Fruit fly (Drosophila melanogaster) whole organism, embryonic: ENCODE data around the gene NetB.

Experiments
- Awh ChIP-seq: fragments of 200-800 bp; sonication (Bioruptor generic); IDR thresholded peaks from 2 replicates; pipeline ENCODE4, ENCODE4 v1.3.6; 2022; ENCODE audit warnings: missing biosample characterization, missing genetic modification characterization
- B-H1 ChIP-seq: fragments of 200-800 bp; sonication (Bioruptor generic); IDR thresholded peaks from 3 replicates; pipeline ENCODE4 v1.3.6; 2022; ENCODE audit warnings: missing biosample characterization, missing genetic modification characterization
- CG10209 ChIP-seq: fragments of 200-800 bp; sonication (Bioruptor generic); optimal IDR thresholded peaks from 3 replicates; lab custom pipeline; 2017; ENCODE audit warnings: missing biosample characterization, mild to moderate bottlenecking, missing genetic modification characterization, missing genetic modification reagents
- CG11085 ChIP-seq: fragments of 200-800 bp; sonication (Bioruptor generic); IDR thresholded peaks from 2 replicates; pipeline ENCODE4 v1.3.6; 2022; ENCODE audit warnings: missing biosample characterization, missing genetic modification characterization
- CG11560 ChIP-seq: fragments of 200-800 bp; sonication (Bioruptor generic); IDR thresholded peaks from 3 replicates; pipeline ENCODE4 v1.3.6; 2022; ENCODE audit warnings: missing biosample characterization, missing genetic modification characterization
- CG12391 ChIP-seq: fragments of 200-800 bp; sonication (Bioruptor generic); optimal IDR thresholded peaks from 3 replicates; lab custom pipeline; 2018; ENCODE audit warnings: missing biosample characterization, mild to moderate bottlenecking, missing genetic modification characterization, moderate library complexity
- CG13296 ChIP-seq: fragments of 200-800 bp; sonication (Bioruptor generic); optimal IDR thresholded peaks from 3 replicates; lab custom pipeline; 2018; ENCODE audit warnings: missing biosample characterization, mild to moderate bottlenecking, missing genetic modification characterization
- CG14860 ChIP-seq: fragments of 200-800 bp; sonication (Bioruptor generic); IDR thresholded peaks from 3 replicates; pipeline ENCODE4 v1.3.6; 2022; ENCODE audit warnings: missing biosample characterization, missing genetic modification characterization; ENCODE audit not compliant: partially characterized antibody
- CG15479 ChIP-seq: fragments of 200-800 bp; sonication (Bioruptor generic); optimal IDR thresholded peaks from 3 replicates; lab custom pipeline; 2019; ENCODE audit warnings: missing biosample characterization, mild to moderate bottlenecking, missing genetic modification characterization, moderate library complexity
- CG1603 ChIP-seq: fragments of 200-800 bp; sonication (Bioruptor generic); optimal IDR thresholded peaks from 2 replicates; lab custom pipeline; 2019; ENCODE audit warnings: missing biosample characterization, mild to moderate bottlenecking, missing genetic modification characterization, moderate library complexity
- CG16863 ChIP-seq: fragments of 200-800 bp; sonication (Bioruptor generic); optimal IDR thresholded peaks from 3 replicates; lab custom pipeline; 2016; ENCODE audit warnings: missing biosample characterization, missing genetic modification characterization
- CG17359 ChIP-seq: fragments of 200-800 bp; sonication (Bioruptor generic); optimal IDR thresholded peaks from 3 replicates; lab custom pipeline; 2018; ENCODE audit warnings: missing biosample characterization, mild to moderate bottlenecking, missing genetic modification characterization, moderate library complexity
- CG17568 ChIP-seq: fragments of 200-800 bp; sonication (Bioruptor generic); optimal IDR thresholded peaks from 2 replicates; lab custom pipeline; 2018; ENCODE audit warnings: missing biosample characterization, mild to moderate bottlenecking, missing genetic modification characterization, moderate library complexity
- CG2199 ChIP-seq: fragments of 200-800 bp; sonication (Bioruptor generic); IDR thresholded peaks from 3 replicates; pipeline ENCODE4 v1.3.6; 2022; ENCODE audit warnings: missing biosample characterization, missing genetic modification characterization
- CG31388 ChIP-seq: fragments of 200-800 bp; sonication (Bioruptor generic); optimal IDR thresholded peaks from 2 replicates; lab custom pipeline; 2016; ENCODE audit warnings: missing biosample characterization, missing genetic modification characterization
- CG3995 ChIP-seq: fragments of 200-800 bp; sonication (Bioruptor generic); optimal IDR thresholded peaks from 3 replicates; lab custom pipeline; 2016; ENCODE audit warnings: missing biosample characterization, missing genetic modification characterization
- CG6254 ChIP-seq: fragments of 200-800 bp; sonication (Bioruptor generic); optimal IDR thresholded peaks from 3 replicates; lab custom pipeline; 2017; ENCODE audit warnings: mild to moderate bottlenecking, missing biosample characterization, missing genetic modification reagents, missing genetic modification characterization
- CG6689 ChIP-seq: fragments of 200-800 bp; sonication (Bioruptor generic); IDR thresholded peaks from 2 replicates; pipeline ENCODE4 v1.3.6; 2022; ENCODE audit warnings: missing biosample characterization, missing genetic modification characterization
- CG6765 ChIP-seq: fragments of 200-800 bp; sonication (Bioruptor generic); optimal IDR thresholded peaks from 3 replicates; lab custom pipeline; 2017; ENCODE audit warnings: missing biosample characterization, mild to moderate bottlenecking, missing genetic modification characterization
- CHES-1-like ChIP-seq: fragments of 200-800 bp; sonication (Bioruptor generic); optimal IDR thresholded peaks from 2 replicates; lab custom pipeline; 2016; ENCODE audit warnings: missing biosample characterization, missing genetic modification characterization
- Dek ChIP-seq: fragments of 200-800 bp; sonication (Bioruptor generic); optimal IDR thresholded peaks from 3 replicates; lab custom pipeline; 2019; ENCODE audit warnings: missing biosample characterization, mild to moderate bottlenecking, missing genetic modification characterization, moderate library complexity
- Elba2 ChIP-seq: fragments of 200-800 bp; sonication (Bioruptor generic); optimal IDR thresholded peaks from 3 replicates; lab custom pipeline; 2016; ENCODE audit warnings: missing biosample characterization, missing genetic modification characterization
- HHEX ChIP-seq: fragments of 200-800 bp; sonication (Bioruptor generic); optimal IDR thresholded peaks from 3 replicates; lab custom pipeline; 2017; ENCODE audit warnings: missing biosample characterization, mild to moderate bottlenecking, missing genetic modification characterization, missing genetic modification reagents
- Hmr ChIP-seq: fragments of 200-800 bp; sonication (Bioruptor generic); optimal IDR thresholded peaks from 3 replicates; lab custom pipeline; 2017; ENCODE audit warnings: mild to moderate bottlenecking, missing biosample characterization, missing genetic modification reagents, missing genetic modification characterization
- Hr78 ChIP-seq, 2 experiments: fragments of 200-800 bp in 1 of 2; fragments of >200 bp in 1 of 2; sonication (Bioruptor generic) in 1 of 2; optimal IDR thresholded peaks; 2 replicates each; lab custom pipeline; 2017 to 2019; ENCODE audit warnings: missing biosample characterization in 2 of 2, missing genetic modification characterization in 2 of 2, mild to moderate bottlenecking in 1 of 2, moderate library complexity in 1 of 2
- Mad ChIP-seq: fragments of 200-800 bp; sonication (Bioruptor generic); optimal IDR thresholded peaks from 2 replicates; lab custom pipeline; 2016; ENCODE audit warnings: missing biosample characterization, missing genetic modification characterization
- Med ChIP-seq: fragments of 200-800 bp; sonication (Bioruptor generic); peaks from one replicate; lab custom pipeline; 2016; ENCODE audit warnings: missing biosample characterization, missing genetic modification characterization, mild to moderate bottlenecking, inconsistent platforms, moderate library complexity
- NC2β ChIP-seq: fragments of 200-800 bp; sonication (Bioruptor generic); optimal IDR thresholded peaks from 2 replicates; lab custom pipeline; 2016; ENCODE audit warnings: missing biosample characterization, missing genetic modification characterization
- Oli ChIP-seq: fragments of 200-800 bp; sonication (Bioruptor generic); optimal IDR thresholded peaks from 2 replicates; lab custom pipeline; 2018; ENCODE audit warnings: missing biosample characterization, mild to moderate bottlenecking, missing genetic modification characterization, moderate library complexity
- PHDP ChIP-seq: fragments of 200-800 bp; sonication (Bioruptor generic); optimal IDR thresholded peaks from 3 replicates; lab custom pipeline; 2018; ENCODE audit warnings: missing biosample characterization, mild to moderate bottlenecking, missing genetic modification characterization, moderate library complexity
- Sox102F ChIP-seq: fragments of 200-800 bp; sonication (Bioruptor generic); optimal IDR thresholded peaks from 2 replicates; lab custom pipeline; 2018; ENCODE audit warnings: missing biosample characterization, mild to moderate bottlenecking, missing genetic modification characterization, moderate library complexity
- Sry-δ ChIP-seq: fragments of 200-800 bp; sonication (Bioruptor generic); optimal IDR thresholded peaks from 2 replicates; lab custom pipeline; 2016; ENCODE audit warnings: missing biosample characterization, missing genetic modification characterization
- Usf ChIP-seq: fragments of 200-800 bp; sonication (Bioruptor generic); optimal IDR thresholded peaks from 2 replicates; lab custom pipeline; 2017; ENCODE audit warnings: missing genotype, missing biosample characterization, missing genetic modification characterization
- bigmax ChIP-seq: fragments of 200-800 bp; sonication (Bioruptor generic); optimal IDR thresholded peaks from 2 replicates; lab custom pipeline; 2018; ENCODE audit warnings: missing biosample characterization, mild to moderate bottlenecking, missing genetic modification characterization
- caup ChIP-seq: fragments of 200-800 bp; sonication (Bioruptor generic); optimal IDR thresholded peaks from 3 replicates; lab custom pipeline; 2017; ENCODE audit warnings: missing biosample characterization, mild to moderate bottlenecking, missing genetic modification characterization, moderate library complexity; ENCODE audit not compliant: severe bottlenecking
- cg ChIP-seq: fragments of 200-800 bp; sonication (Bioruptor generic); optimal IDR thresholded peaks from 3 replicates; lab custom pipeline; 2019; ENCODE audit warnings: missing biosample characterization, mild to moderate bottlenecking, missing genetic modification characterization, moderate library complexity
- corto ChIP-seq: fragments of 200-800 bp; sonication (Bioruptor generic); optimal IDR thresholded peaks from 2 replicates; lab custom pipeline; 2016; ENCODE audit warnings: missing biosample characterization, mild to moderate bottlenecking, missing genetic modification characterization, moderate library complexity
- dysf ChIP-seq: fragments of 200-800 bp; sonication (Bioruptor generic); IDR thresholded peaks from 3 replicates; pipeline ENCODE4 v1.3.6; 2022; ENCODE audit warnings: missing biosample characterization, missing genetic modification characterization
- eve ChIP-seq, 2 experiments: fragments of >200 bp; optimal IDR thresholded peaks; 2 replicates each; lab custom pipeline; 2017; ENCODE audit warnings: missing biosample characterization in 2 of 2, missing genetic modification characterization in 2 of 2
- gce ChIP-seq: fragments of 200-800 bp; sonication (Bioruptor generic); IDR thresholded peaks from 3 replicates; pipeline ENCODE4 v1.3.6; 2022; ENCODE audit warnings: missing biosample characterization, missing genetic modification characterization
- mirr ChIP-seq: fragments of 200-800 bp; sonication (Bioruptor generic); optimal IDR thresholded peaks from 3 replicates; lab custom pipeline; 2018; ENCODE audit warnings: missing biosample characterization, mild to moderate bottlenecking, missing genetic modification characterization
- odd ChIP-seq: fragments of 200-800 bp; sonication (Bioruptor generic); optimal IDR thresholded peaks from 2 replicates; lab custom pipeline; 2017; ENCODE audit warnings: missing biosample characterization, mild to moderate bottlenecking, missing genetic modification characterization
- sens ChIP-seq: fragments of 200-800 bp; sonication (Bioruptor generic); peaks from one replicate; lab custom pipeline; 2016; ENCODE audit warnings: missing biosample characterization, missing genetic modification characterization
- tgo ChIP-seq: fragments of 200-800 bp; sonication (Bioruptor generic); IDR thresholded peaks from 3 replicates; pipeline ENCODE4 v1.3.6; 2022; ENCODE audit warnings: missing biosample characterization, missing genetic modification characterization
- vvl ChIP-seq: fragments of 200-800 bp; sonication (Bioruptor generic); IDR thresholded peaks from 2 replicates; pipeline ENCODE4 v1.3.6; 2022; ENCODE audit warnings: missing biosample characterization, missing genetic modification characterization
- wor ChIP-seq: fragments of 200-800 bp; sonication (Bioruptor generic); IDR thresholded peaks from 2 replicates; pipeline ENCODE4 v1.3.6; 2022; ENCODE audit warnings: missing biosample characterization, missing genetic modification characterization
- z ChIP-seq: fragments of 200-800 bp; sonication (Bioruptor generic); IDR thresholded peaks from 3 replicates; pipeline ENCODE4 v1.3.6; 2022; ENCODE audit warnings: missing biosample characterization, missing genetic modification characterization

NetB gene

dm6 chrX:14765737-14766253, 16.6 kb upstream of the NetB start, which contains the start of gene CG15890 (continued):
- no peak for TF ChIP-seq Hr78 (GFP tag; optimal IDR thresholded peaks at IDR 0.05; lab: Kevin White, UChicago)
- TF ChIP-seq CG15479 (GFP tag; lab: Kevin White, UChicago), result no peak
- no peak for TF ChIP-seq CG17568 (GFP tag; lab: Kevin White, UChicago)
- TF ChIP-seq HHEX (GFP tag; lab: Kevin White, UChicago), result peak; percentile 69
- TF ChIP-seq Sox102F, result peak; percentile 76
- peak; percentile 73 for TF ChIP-seq PHDP (tag; lab: Kevin White, UChicago)
- TF ChIP-seq Dek (tag; lab: Kevin White, UChicago), result no peak
- 0 out of 2 replicates have a peak, but pooled peaks have one; percentile 54 for TF ChIP-seq CG6689
- no peak for TF ChIP-seq Usf (GFP tag; lab: Kevin White, UChicago)
- no peak for TF ChIP-seq CG6765
- peak; percentile 53 for TF ChIP-seq CG17359 (tag; lab: Kevin White, UChicago)
- peak; percentile 77 for TF ChIP-seq CG10209
- peak; percentile 1 for TF ChIP-seq Mad (GFP tag; lab: Kevin White, UChicago)
- TF ChIP-seq NC2β (GFP tag; lab: Kevin White, UChicago), result no peak
- no peak for TF ChIP-seq Elba2 (GFP tag; lab: Kevin White, UChicago)
- peak; percentile 12 for TF ChIP-seq CG1603 (tag; lab: Kevin White, UChicago)
- peak; percentile 68 for TF ChIP-seq CG12391
- no peak for TF ChIP-seq CG6254 (GFP tag; lab: Kevin White, UChicago)
- TF ChIP-seq Hmr, result peak; percentile 58
- no peak for TF ChIP-seq z
- peak; percentile 45 for TF ChIP-seq caup
- TF ChIP-seq CG31388, result no peak
- TF ChIP-seq gce, result 0 out of 3 replicates have a peak, but pooled peaks have one; percentile 7
- TF ChIP-seq tgo (GFP tag; lab: Robert Waterston, UW), result 0 out of 3 replicates have a peak, but pooled peaks have one; percentile 20
- peak; percentile 56 for TF ChIP-seq odd (GFP tag; lab: Kevin White, UChicago)
- TF ChIP-seq CG11085 (GFP tag; lab: Robert Waterston, UW), result no peak

DNA sequence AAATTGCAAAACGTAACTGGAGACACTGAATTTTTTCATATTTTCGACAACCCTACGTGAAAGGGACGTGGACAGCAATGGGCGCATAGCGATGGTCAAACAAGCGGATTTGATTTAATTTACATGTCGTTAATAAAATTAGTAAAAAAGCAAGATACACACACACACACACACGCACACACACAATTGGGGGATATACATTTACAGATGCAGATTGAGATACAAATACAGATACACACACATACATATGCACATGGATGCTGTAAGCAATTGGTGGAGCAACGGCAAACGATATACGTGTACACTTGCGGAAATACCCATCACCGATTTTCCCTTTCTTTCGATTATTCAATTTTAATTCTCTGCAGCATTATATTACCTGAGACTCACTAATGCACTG, 15.8 kb upstream of the NetB start:
- TF ChIP-seq vvl (peak; percentile 47; the same call in 1 of the 2 replicates), Med (GFP tag; lab: Kevin White, UChicago) (peak; percentile 29), cg (GFP tag; lab: Kevin White, UChicago) (peak; percentile 53), CG6765 (no peak), eve (GFP tag; optimal IDR thresholded peaks at IDR 0.05; lab: Kevin White, UChicago) (no peak), Awh (0 out of 2 replicates have a peak, but pooled peaks have one; percentile 18)

- TF ChIP-seq sens (GFP tag; lab: Kevin White, UChicago) (peak; percentile 49), tgo (GFP tag; lab: Robert Waterston, UW) (no peak), Oli (no peak)
Measured at dm6 chrX:14751162-14751561, 2.0 kb upstream of the NetB start.

DNA sequence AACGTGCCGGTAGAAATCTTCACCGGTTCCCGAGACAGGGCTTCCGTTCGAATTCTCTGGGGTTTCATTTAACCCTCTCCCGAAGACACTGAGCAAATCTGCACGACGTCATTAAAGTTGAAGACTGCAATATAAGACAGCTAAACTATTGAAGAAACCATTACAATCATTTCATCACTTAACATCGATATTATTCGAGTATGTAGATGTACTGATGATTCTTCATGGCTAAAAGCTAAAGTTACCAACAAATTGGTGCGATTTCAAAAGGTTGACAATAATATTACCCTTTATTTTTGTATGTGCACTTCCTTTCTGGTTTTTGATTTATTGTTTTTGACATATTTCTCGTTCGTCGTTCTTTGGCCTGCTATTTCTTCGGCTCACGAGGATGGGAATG, 1.3 kb upstream of the NetB start:
- TF ChIP-seq bigmax (no peak), CG11560 (tag; lab: Robert Waterston, UW) (no peak), dysf (GFP tag; lab: Robert Waterston, UW) (no peak), CG2199 (0 out of 3 replicates have a peak, but pooled peaks have one; percentile 21), CG31388 (no peak), CHES-1-like (GFP tag; lab: Kevin White, UChicago) (no peak), CG13296 (GFP tag; lab: Kevin White, UChicago) (no peak), wor (no peak), B-H1 (GFP tag; lab: Robert Waterston, UW) (no peak), CG3995 (no peak), corto (GFP tag; lab: Kevin White, UChicago) (peak; percentile 22), CG14860 (GFP tag; lab: Robert Waterston, UW) (no peak), mirr (no peak), CG16863 (GFP tag; lab: Kevin White, UChicago) (no peak), Sry-δ (no peak)
